Fruit fly (Drosophila melanogaster): ENCODE data around the gene CG32280.

DNA sequence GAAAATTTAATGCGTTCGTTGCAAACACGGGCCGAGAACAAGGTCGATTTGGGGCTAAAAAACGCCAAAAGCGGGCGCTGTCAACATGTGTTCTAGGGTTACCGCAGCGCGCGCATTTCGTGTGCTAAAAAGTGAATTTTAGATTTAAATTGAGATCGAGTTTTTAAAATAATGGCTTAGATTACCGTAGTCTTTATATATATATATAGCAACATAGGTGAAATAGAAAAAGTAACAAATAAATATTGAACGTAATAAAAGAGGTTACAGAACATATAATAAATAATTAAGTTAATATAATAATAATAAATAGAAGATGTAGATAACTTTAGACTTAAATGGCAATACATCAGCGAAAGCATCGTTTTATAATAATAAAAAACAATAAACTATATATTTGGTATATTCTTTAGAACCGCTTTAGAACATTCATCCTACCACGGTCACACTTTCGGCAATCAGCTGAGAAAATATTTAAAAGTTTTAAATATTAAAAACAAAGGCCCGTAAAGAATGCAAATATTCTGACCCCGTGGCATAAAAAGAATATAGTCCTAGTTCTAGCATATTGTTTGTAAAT, 21.5 kb upstream of the CG32280 start, which contains the start of the genes CG11537 and Alg2:
- no peak for TF ChIP-seq CG8478 (optimal IDR thresholded peaks at IDR 0.05)
- TF ChIP-seq CTCF (optimal IDR thresholded peaks at IDR 0.05) = no peak

All from S2 (cell line).